Worm (Caenorhabditis elegans) whole organism, L4 larva: ENCODE data around the gene D1022.2.

Source experiments
- daf-19 ChIP-seq: fragments of 200-800 bp; sonication (Bioruptor generic); conservative IDR thresholded peaks from 2 replicates; pipeline ENCODE4 v1.3.6; 2022; ENCODE audit warnings: missing genetic modification characterization, missing compliant biosample characterization
- snpc-1.2 ChIP-seq: fragments of 200-800 bp; sonication (Bioruptor generic); IDR thresholded peaks from 2 replicates; pipeline ENCODE4 v1.3.6; 2022; ENCODE audit warnings: missing genetic modification reagents, missing genetic modification characterization, missing compliant biosample characterization
- tra-1 ChIP-seq: fragments of 200-800 bp; sonication (Bioruptor generic); IDR thresholded peaks from 2 replicates; pipeline ENCODE4 v1.3.6; 2022; ENCODE audit warnings: missing genetic modification reagents, missing genetic modification characterization, missing compliant biosample characterization
- ztf-11 ChIP-seq: fragments of 150-350 bp; optimal IDR thresholded peaks from 2 replicates; lab custom pipeline; 2014; ENCODE audit warnings: missing biosample characterization, missing genetic modification characterization

DNA sequence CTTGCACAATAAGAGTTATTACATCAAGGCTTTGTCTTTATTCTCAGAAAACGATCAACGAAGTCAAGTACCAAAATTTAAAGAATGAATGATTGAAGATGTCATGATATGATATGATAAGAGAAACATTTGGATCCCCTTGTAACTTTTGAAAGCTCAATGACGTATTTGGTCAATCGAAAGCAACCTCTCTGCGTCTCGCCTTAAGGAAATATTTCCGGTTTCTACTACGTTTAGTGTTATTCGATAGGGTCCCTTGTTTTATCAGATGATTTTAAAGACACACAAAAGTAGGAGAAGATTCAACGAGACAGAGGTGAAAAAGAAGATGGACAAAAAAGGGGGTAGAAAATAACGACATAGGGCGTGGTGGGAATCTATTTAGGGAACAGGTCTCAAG lies 46.0 kb upstream of the D1022.2 start:
- no peak for TF ChIP-seq ztf-11 (tag; lab: Kevin White, UChicago)
- TF ChIP-seq snpc-1.2: no peak
- TF ChIP-seq tra-1: no peak
- TF ChIP-seq daf-19 (GFP tag; lab: Robert Waterston, UW): no peak
